Worm (Caenorhabditis elegans): ENCODE results near the gene clec-190.

Gene clec-190

DNA sequence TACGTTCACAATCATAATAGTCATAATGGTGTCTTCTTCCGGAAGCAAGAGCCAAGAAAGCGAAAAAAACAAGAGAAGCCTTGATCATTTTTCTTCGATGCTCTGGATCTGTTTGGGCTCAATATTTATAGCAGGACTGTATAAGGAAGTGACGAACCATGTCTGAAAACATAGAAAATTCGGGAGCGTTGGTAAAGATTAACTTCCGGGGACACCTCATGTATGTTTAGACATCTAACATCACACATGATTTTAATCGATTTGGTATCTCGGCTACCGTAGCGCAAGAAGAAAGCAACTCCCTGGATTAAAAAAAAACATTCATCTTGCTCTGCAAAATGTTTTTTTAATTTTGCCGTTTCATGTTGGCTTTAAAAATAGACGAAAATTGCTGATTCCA lies at the start of gene clec-190:
Gene clec-190, minus strand, starts transcription at position 101 of the 400 bp plus-strand sequence.
- TF ChIP-seq daf-12 (tag; optimal IDR thresholded peaks at IDR 0.05) = no peak
- TF ChIP-seq nhr-77 (tag; optimal IDR thresholded peaks at IDR 0.05) = no peak
- no peak for TF ChIP-seq pha-4 (tag; optimal IDR thresholded peaks at IDR 0.05)
- no peak for TF ChIP-seq ZK546.5 (tag; optimal IDR thresholded peaks at IDR 0.05)
- no peak for TF ChIP-seq unc-62 (GFP tag; optimal IDR thresholded peaks at IDR 0.05)
- TF ChIP-seq ceh-28 (tag; optimal IDR thresholded peaks at IDR 0.05) = no peak
- TF ChIP-seq eor-1 (tag; optimal IDR thresholded peaks at IDR 0.05) = no peak
- no peak for TF ChIP-seq mdl-1 (tag; optimal IDR thresholded peaks at IDR 0.05)
- TF ChIP-seq nhr-76 (tag; optimal IDR thresholded peaks at IDR 0.05) = no peak
- TF ChIP-seq fkh-10 (GFP tag; optimal IDR thresholded peaks at IDR 0.05) = no peak
- no peak for TF ChIP-seq jun-1 (tag; optimal IDR thresholded peaks at IDR 0.05)
- TF ChIP-seq nhr-12 (tag; optimal IDR thresholded peaks at IDR 0.05) = no peak
- TF ChIP-seq nhr-237 (tag; optimal IDR thresholded peaks at IDR 0.05) = no peak
- no peak for TF ChIP-seq nhr-11 (tag; optimal IDR thresholded peaks at IDR 0.05)
- TF ChIP-seq skn-1 (tag; optimal IDR thresholded peaks at IDR 0.05) = no peak

DNA sequence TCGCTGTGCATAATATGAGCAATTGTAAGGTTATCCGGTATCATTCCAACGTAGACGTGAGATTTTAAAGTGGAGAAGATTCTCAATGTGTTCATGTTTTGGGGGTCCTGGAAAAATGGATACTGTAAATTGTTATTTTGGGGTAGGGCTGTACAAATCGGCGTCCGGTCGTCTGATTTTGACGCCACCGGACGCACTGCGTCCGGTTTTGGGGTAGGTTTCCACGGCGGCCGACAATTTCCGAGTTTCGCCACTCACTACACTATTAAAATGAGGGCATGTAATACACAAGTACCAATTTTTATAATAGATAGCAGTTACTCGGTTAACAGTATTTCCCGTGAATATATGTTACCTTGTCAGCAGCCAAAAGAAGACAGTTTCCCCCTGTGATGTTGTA lies 42.5 kb upstream of the clec-190 start:
- TF ChIP-seq nfya-1 (tag; optimal IDR thresholded peaks at IDR 0.05; ENCODE audit: insufficient read depth) (no peak), zag-1 (tag; optimal IDR thresholded peaks at IDR 0.05) (no peak)

DNA sequence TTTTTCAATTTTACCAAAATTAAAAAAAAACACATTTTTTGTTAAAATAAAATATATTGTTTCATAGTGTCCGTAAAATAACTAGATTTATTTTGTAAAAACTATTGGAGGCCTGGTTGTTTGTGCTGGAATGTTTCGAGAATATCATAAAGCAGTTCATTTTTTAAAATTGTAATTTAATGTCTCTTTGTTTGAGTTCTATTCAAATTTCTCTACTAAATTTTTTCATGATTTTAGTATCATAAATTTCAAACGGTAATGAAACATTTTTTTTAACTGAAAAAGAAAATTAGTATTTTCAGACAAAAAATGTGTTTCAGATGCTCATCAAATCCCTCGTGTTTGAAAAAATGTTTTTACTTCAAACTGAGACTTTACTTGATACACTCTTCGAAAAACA lies 39.7 kb upstream of the clec-190 start:
- no peak for TF ChIP-seq lin-15B (tag; optimal IDR thresholded peaks at IDR 0.05)
- no peak for TF ChIP-seq aly-2 (tag; optimal IDR thresholded peaks at IDR 0.05)
- no peak for TF ChIP-seq egl-5 (tag; optimal IDR thresholded peaks at IDR 0.05)
- TF ChIP-seq skn-1 (tag; optimal IDR thresholded peaks at IDR 0.05) = no peak
- TF ChIP-seq nhr-25 (tag; optimal IDR thresholded peaks at IDR 0.05) = no peak
- no peak for TF ChIP-seq ceh-9 (tag; optimal IDR thresholded peaks at IDR 0.05)
- no peak for TF ChIP-seq nhr-76 (tag; optimal IDR thresholded peaks at IDR 0.05)
- TF ChIP-seq ZK546.5 (tag; optimal IDR thresholded peaks at IDR 0.05) = no peak
- no peak for TF ChIP-seq egl-27 (tag; optimal IDR thresholded peaks at IDR 0.05)
- no peak for TF ChIP-seq pha-4 (tag; optimal IDR thresholded peaks at IDR 0.05)

DNA sequence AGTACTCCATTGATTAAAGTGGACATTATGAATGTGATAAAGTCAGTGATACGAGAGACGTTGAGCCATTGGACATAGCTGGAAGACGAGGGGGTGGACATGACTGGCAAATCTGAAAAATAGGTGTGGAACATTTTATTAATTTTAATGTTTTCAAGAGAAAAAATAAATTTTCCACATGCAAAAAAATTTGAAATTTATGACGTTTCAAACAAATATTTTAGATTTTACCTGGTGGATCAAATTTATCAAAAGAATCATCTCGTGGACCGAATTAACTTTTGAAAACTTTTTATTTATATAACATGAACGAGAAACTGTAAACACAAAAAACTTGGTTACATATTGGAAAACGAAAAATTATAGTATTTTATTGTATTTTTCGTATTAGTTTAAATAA lies 21.2 kb upstream of the clec-190 start, which contains the start of gene str-78:
Gene str-78, minus strand, starts transcription at position 101 of the 400 bp plus-strand sequence.
- TF ChIP-seq nhr-237 (tag; optimal IDR thresholded peaks at IDR 0.05) (no peak), elt-2 (tag; optimal IDR thresholded peaks at IDR 0.05) (no peak), ama-1 (optimal IDR thresholded peaks at IDR 0.05) (no peak), elt-1 (tag; optimal IDR thresholded peaks at IDR 0.05) (no peak), sea-2 (GFP tag; optimal IDR thresholded peaks at IDR 0.05) (no peak), fos-1 (tag; optimal IDR thresholded peaks at IDR 0.05) (no peak), ZK546.5 (tag; optimal IDR thresholded peaks at IDR 0.05) (no peak), nhr-76 (tag; optimal IDR thresholded peaks at IDR 0.05) (no peak), eor-1 (tag; optimal IDR thresholded peaks at IDR 0.05) (no peak), fkh-2 (tag; optimal IDR thresholded peaks at IDR 0.05) (no peak), hmg-11 (tag; optimal IDR thresholded peaks at IDR 0.05) (no peak), R02D3.7 (tag; optimal IDR thresholded peaks at IDR 0.05) (no peak), fkh-10 (GFP tag; optimal IDR thresholded peaks at IDR 0.05) (no peak), lin-39 (tag; optimal IDR thresholded peaks at IDR 0.05) (no peak), nhr-23 (tag; optimal IDR thresholded peaks at IDR 0.05) (no peak), pha-4 (tag; optimal IDR thresholded peaks at IDR 0.05) (no peak), nhr-11 (tag; optimal IDR thresholded peaks at IDR 0.05) (no peak), ceh-16 (tag; optimal IDR thresholded peaks at IDR 0.05) (no peak)

DNA sequence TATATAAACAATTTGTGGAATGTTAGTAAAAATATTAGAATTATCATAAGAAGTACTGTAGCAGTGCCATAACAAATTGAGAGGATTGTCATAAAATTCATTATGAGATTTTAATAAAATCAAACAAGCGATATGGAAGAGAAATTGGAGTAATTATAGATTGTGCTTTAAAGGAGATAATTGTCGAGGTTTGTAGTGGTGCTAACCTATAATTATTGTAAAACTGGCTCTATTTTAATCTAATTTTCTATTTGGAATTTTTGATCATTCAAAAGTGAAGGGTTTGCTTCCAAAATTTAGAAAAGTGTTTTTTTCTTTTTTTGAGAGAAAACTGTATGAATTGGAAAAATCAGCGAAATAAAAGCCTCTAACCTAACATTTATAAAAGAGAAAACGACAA lies 14.9 kb upstream of the clec-190 start, which contains the start of gene srg-51:
Gene srg-51, minus strand, starts transcription at position 101 of the 400 bp plus-strand sequence.
- TF ChIP-seq sea-2 (GFP tag; optimal IDR thresholded peaks at IDR 0.05) = no peak
- TF ChIP-seq mdl-1 (tag; optimal IDR thresholded peaks at IDR 0.05) = no peak
- no peak for TF ChIP-seq R02D3.7 (tag; optimal IDR thresholded peaks at IDR 0.05)
- TF ChIP-seq jun-1 (tag; optimal IDR thresholded peaks at IDR 0.05) = no peak
- TF ChIP-seq lin-39 (tag; optimal IDR thresholded peaks at IDR 0.05) = no peak
- TF ChIP-seq zag-1 (tag; optimal IDR thresholded peaks at IDR 0.05) = no peak
- TF ChIP-seq ceh-28 (tag; optimal IDR thresholded peaks at IDR 0.05) = no peak
- TF ChIP-seq mml-1 (tag; optimal IDR thresholded peaks at IDR 0.05) = no peak
- TF ChIP-seq egl-5 (tag; optimal IDR thresholded peaks at IDR 0.05) = no peak
